Worm (Caenorhabditis elegans) whole organism, L3 larva: ENCODE results near the gene bath-36.

ENCODE experiments used
- R02D3.7 ChIP-seq: fragments of 150-350 bp; optimal IDR thresholded peaks from 2 replicates; lab custom pipeline; 2014; ENCODE audit warnings: missing biosample characterization, missing genetic modification characterization
- ZK546.5 ChIP-seq: sonication (generic microtip); optimal IDR thresholded peaks from 2 replicates; lab custom pipeline; 2017; ENCODE audit warnings: missing biosample characterization, missing genetic modification characterization
- aly-2 ChIP-seq: fragments of 150-350 bp; optimal IDR thresholded peaks from 2 replicates; lab custom pipeline; 2014; ENCODE audit warnings: missing biosample characterization, missing genetic modification characterization
- ama-1 ChIP-seq: fragments of 150-350 bp; optimal IDR thresholded peaks from 2 replicates; lab custom pipeline; 2018
- ceh-16 ChIP-seq: sonication (generic microtip); optimal IDR thresholded peaks from 2 replicates; lab custom pipeline; 2017; ENCODE audit warnings: missing biosample characterization, missing genetic modification characterization
- ceh-82 ChIP-seq: fragments of 150-350 bp; optimal IDR thresholded peaks from 2 replicates; lab custom pipeline; 2014; ENCODE audit warnings: missing biosample characterization, missing genetic modification characterization
- ceh-9 ChIP-seq: sonication (generic microtip); optimal IDR thresholded peaks from 2 replicates; lab custom pipeline; 2018; ENCODE audit warnings: missing biosample characterization, missing genetic modification characterization
- daf-12 ChIP-seq: fragments of 150-350 bp; optimal IDR thresholded peaks from 2 replicates; lab custom pipeline; 2014; ENCODE audit warnings: missing biosample characterization, missing genetic modification reagents, missing genetic modification characterization
- egl-27 ChIP-seq: sonication (generic microtip); optimal IDR thresholded peaks from 4 replicates; lab custom pipeline; 2017; ENCODE audit warnings: missing biosample characterization, missing genetic modification reagents, missing genetic modification characterization
- egl-5 ChIP-seq: fragments of 150-350 bp; optimal IDR thresholded peaks from 2 replicates; lab custom pipeline; 2017; ENCODE audit warnings: missing biosample characterization, missing genetic modification reagents, missing genetic modification characterization, inconsistent platforms
- elt-1 ChIP-seq: fragments of 150-350 bp; optimal IDR thresholded peaks from 2 replicates; lab custom pipeline; 2014; ENCODE audit warnings: missing biosample characterization, missing genetic modification characterization
- elt-2 ChIP-seq: sonication (generic microtip); optimal IDR thresholded peaks from 2 replicates; lab custom pipeline; 2016; ENCODE audit warnings: missing genetic modification reagents, mild to moderate bottlenecking, missing genetic modification characterization, missing compliant biosample characterization
- elt-3 ChIP-seq, 3 experiments: fragments of 150-350 bp in 1 of 3; sonication (generic microtip) in 2 of 3; optimal IDR thresholded peaks; 2 replicates in 2 of 3; 4 replicates in 1 of 3; lab custom pipeline; 2014 to 2017; ENCODE audit warnings: missing biosample characterization in 3 of 3, missing genetic modification characterization in 3 of 3
- eor-1 ChIP-seq, 2 experiments: fragments of 150-350 bp; optimal IDR thresholded peaks; 2 replicates each; lab custom pipeline; 2014 to 2018; ENCODE audit warnings: missing biosample characterization in 2 of 2, missing genetic modification characterization in 2 of 2
- fos-1 ChIP-seq: fragments of 150-350 bp; optimal IDR thresholded peaks from 2 replicates; lab custom pipeline; 2014; ENCODE audit warnings: missing biosample characterization, missing genetic modification characterization
- hmg-11 ChIP-seq: sonication (generic microtip); optimal IDR thresholded peaks from 2 replicates; lab custom pipeline; 2016; ENCODE audit warnings: missing genetic modification characterization, missing compliant biosample characterization
- jun-1 ChIP-seq: fragments of 150-350 bp; optimal IDR thresholded peaks from 2 replicates; lab custom pipeline; 2014; ENCODE audit warnings: missing biosample characterization, missing genetic modification reagents, missing genetic modification characterization
- lin-15B ChIP-seq: fragments of 150-350 bp; optimal IDR thresholded peaks from 2 replicates; lab custom pipeline; 2014; ENCODE audit warnings: missing biosample characterization, missing genetic modification characterization
- lin-39 ChIP-seq: fragments of 150-350 bp; optimal IDR thresholded peaks from 2 replicates; lab custom pipeline; 2018; ENCODE audit warnings: missing biosample characterization, missing genetic modification reagents, missing genetic modification characterization
- lsy-12 ChIP-seq: sonication (generic microtip); optimal IDR thresholded peaks from 2 replicates; lab custom pipeline; 2016; ENCODE audit warnings: mild to moderate bottlenecking, missing genetic modification characterization, missing compliant biosample characterization
- mdl-1 ChIP-seq: fragments of 150-350 bp; optimal IDR thresholded peaks from 2 replicates; lab custom pipeline; 2014; ENCODE audit warnings: missing biosample characterization, missing genetic modification characterization
- mml-1 ChIP-seq: fragments of 150-350 bp; sonication (generic microtip); optimal IDR thresholded peaks from 3 replicates; lab custom pipeline; 2014; ENCODE audit warnings: missing biosample characterization, missing genetic modification characterization
- nfya-1 ChIP-seq: sonication (generic microtip); optimal IDR thresholded peaks from 2 replicates; lab custom pipeline; 2017; ENCODE audit warnings: missing genetic modification characterization, mild to moderate bottlenecking, missing compliant biosample characterization, antibody characterized with exemption, moderate library complexity; ENCODE audit not compliant: insufficient read depth
- nhr-11 ChIP-seq: fragments of 150-350 bp; optimal IDR thresholded peaks from 2 replicates; lab custom pipeline; 2014; ENCODE audit warnings: missing biosample characterization, missing genetic modification characterization
- nhr-12 ChIP-seq: fragments of 150-350 bp; optimal IDR thresholded peaks from 2 replicates; lab custom pipeline; 2014; ENCODE audit warnings: missing biosample characterization, missing genetic modification characterization
- nhr-23 ChIP-seq: fragments of 150-350 bp; optimal IDR thresholded peaks from 2 replicates; lab custom pipeline; 2014; ENCODE audit warnings: missing biosample characterization, missing genetic modification reagents, missing genetic modification characterization
- nhr-25 ChIP-seq: sonication (generic microtip); optimal IDR thresholded peaks from 2 replicates; lab custom pipeline; 2017; ENCODE audit warnings: missing biosample characterization, missing genetic modification characterization
- nhr-28 ChIP-seq: fragments of 150-350 bp; optimal IDR thresholded peaks from 2 replicates; lab custom pipeline; 2014; ENCODE audit warnings: missing biosample characterization, missing genetic modification characterization
- nhr-43 ChIP-seq: sonication (generic microtip); optimal IDR thresholded peaks from 2 replicates; lab custom pipeline; 2016; ENCODE audit warnings: mild to moderate bottlenecking, missing genetic modification characterization, missing compliant biosample characterization; ENCODE audit not compliant: poor library complexity, severe bottlenecking
- nhr-67 ChIP-seq: fragments of 150-350 bp; optimal IDR thresholded peaks from 2 replicates; lab custom pipeline; 2014; ENCODE audit warnings: missing biosample characterization, missing genetic modification characterization
- nhr-76 ChIP-seq: fragments of 150-350 bp; sonication (generic microtip); optimal IDR thresholded peaks from 5 replicates; lab custom pipeline; 2014; ENCODE audit warnings: missing biosample characterization, missing genetic modification characterization
- nhr-77 ChIP-seq: fragments of 150-350 bp; optimal IDR thresholded peaks from 2 replicates; lab custom pipeline; 2014; ENCODE audit warnings: missing biosample characterization, missing genetic modification characterization
- pha-4 ChIP-seq: fragments of 150-350 bp; optimal IDR thresholded peaks from 2 replicates; lab custom pipeline; 2014; ENCODE audit warnings: missing biosample characterization, missing genetic modification reagents, missing genetic modification characterization
- pqm-1 ChIP-seq: fragments of 150-350 bp; optimal IDR thresholded peaks from 2 replicates; lab custom pipeline; 2017; ENCODE audit warnings: missing biosample characterization, missing genetic modification characterization, inconsistent platforms
- sea-2 ChIP-seq: fragments of 150-350 bp; sonication (generic microtip); optimal IDR thresholded peaks from 4 replicates; lab custom pipeline; 2014; ENCODE audit warnings: missing biosample characterization, missing genetic modification reagents, missing genetic modification characterization
- skn-1 ChIP-seq: fragments of 150-350 bp; optimal IDR thresholded peaks from 2 replicates; lab custom pipeline; 2014; ENCODE audit warnings: missing biosample characterization, missing genetic modification characterization
- snpc-4 ChIP-seq: fragments of 150-350 bp; optimal IDR thresholded peaks from 2 replicates; lab custom pipeline; 2014; ENCODE audit warnings: missing biosample characterization, missing genetic modification characterization
- tbx-2 ChIP-seq: sonication (generic microtip); optimal IDR thresholded peaks from 2 replicates; lab custom pipeline; 2016; ENCODE audit warnings: mild to moderate bottlenecking, missing genetic modification characterization, missing compliant biosample characterization
- unc-39 ChIP-seq: sonication (generic microtip); optimal IDR thresholded peaks from 4 replicates; lab custom pipeline; 2017; ENCODE audit warnings: missing biosample characterization, missing genetic modification characterization
- unc-62 ChIP-seq: fragments of 150-350 bp; sonication (generic microtip); optimal IDR thresholded peaks from 4 replicates; lab custom pipeline; 2014; ENCODE audit warnings: missing biosample characterization, missing genetic modification reagents, missing genetic modification characterization
- zag-1 ChIP-seq: fragments of 150-350 bp; optimal IDR thresholded peaks from 2 replicates; lab custom pipeline; 2014; ENCODE audit warnings: missing biosample characterization, missing genetic modification characterization
- ztf-11 ChIP-seq: fragments of 150-350 bp; optimal IDR thresholded peaks from 2 replicates; lab custom pipeline; 2014; ENCODE audit warnings: missing biosample characterization, missing genetic modification characterization
- ztf-4 ChIP-seq: fragments of 150-350 bp; optimal IDR thresholded peaks from 2 replicates; lab custom pipeline; 2014; ENCODE audit warnings: missing biosample characterization, missing genetic modification characterization

The bath-36 gene

DNA sequence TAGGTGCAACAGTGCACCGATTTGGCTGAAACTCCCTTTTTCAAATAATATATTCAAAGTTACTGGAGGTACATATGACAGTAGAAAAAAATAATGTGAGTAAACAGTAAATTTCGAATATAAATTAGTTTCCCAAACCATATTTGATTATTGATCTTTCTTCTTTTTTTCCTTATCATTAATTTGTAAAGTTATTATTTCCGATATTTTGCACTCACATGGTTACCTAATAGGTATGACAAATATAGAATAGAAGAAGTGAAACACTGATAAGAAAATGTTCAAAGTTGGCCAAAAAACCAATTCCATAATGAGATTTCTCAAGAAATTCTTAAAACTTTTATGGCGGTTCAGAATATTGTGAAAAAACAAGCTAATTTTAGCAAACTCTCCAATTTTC is 47.9 kb upstream of the bath-36 start:
- TF ChIP-seq nfya-1 (tag; lab: Kevin White, UChicago) (no peak), nhr-23 (tag; lab: Kevin White, UChicago) (no peak), nhr-77 (no peak), lin-39 (tag; lab: Kevin White, UChicago) (no peak), egl-5 (tag; lab: Kevin White, UChicago) (no peak), pha-4 (tag; lab: Kevin White, UChicago) (peak; percentile 60), nhr-28 (no peak), tbx-2 (no peak), ztf-11 (no peak), aly-2 (tag; lab: Kevin White, UChicago) (no peak), ceh-16 (tag; lab: Kevin White, UChicago) (no peak), pqm-1 (tag; lab: Kevin White, UChicago) (peak; percentile 53), elt-2 (tag; lab: Kevin White, UChicago) (peak; percentile 53), skn-1 (tag; lab: Kevin White, UChicago) (no peak), fos-1 (tag; lab: Kevin White, UChicago) (no peak), eor-1 (tag; optimal IDR thresholded peaks at IDR 0.05; lab: Kevin White, UChicago) (no peak), nhr-25 (tag; lab: Kevin White, UChicago) (no peak), nhr-11 (tag; lab: Kevin White, UChicago) (no peak)

DNA sequence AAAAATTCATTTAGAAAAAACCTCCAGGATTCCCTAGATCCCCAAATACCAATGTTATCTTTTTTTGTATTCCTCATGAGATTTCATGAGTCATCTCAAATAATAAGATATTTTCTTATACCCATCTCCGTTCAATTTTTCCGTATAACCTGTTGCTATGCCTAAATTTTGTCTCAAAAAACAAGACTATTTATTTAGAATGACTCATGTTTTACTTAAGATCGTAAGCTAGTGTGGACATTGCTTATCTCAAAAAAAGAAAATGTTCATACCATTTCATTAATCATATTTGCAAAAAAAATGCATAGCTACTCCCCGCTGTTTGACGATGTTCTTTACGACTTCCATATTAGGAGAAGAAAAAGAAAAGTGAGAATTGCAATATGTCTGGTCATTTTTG is 47.4 kb upstream of the bath-36 start, which contains the start of gene K08F9.3:
TSS of gene K08F9.3 (plus strand) at position 301 of the 400 bp plus-strand sequence.
- TF ChIP-seq lin-39 (tag; lab: Kevin White, UChicago) (no peak), nhr-28 (no peak), lsy-12 (tag; lab: Kevin White, UChicago) (no peak), elt-3 (tag; optimal IDR thresholded peaks at IDR 0.05; lab: Kevin White, UChicago) (no peak), elt-2 (tag; lab: Kevin White, UChicago) (no peak), nfya-1 (tag; lab: Kevin White, UChicago) (no peak), egl-27 (tag; lab: Kevin White, UChicago) (no peak), ceh-9 (tag; lab: Kevin White, UChicago) (no peak), nhr-77 (no peak), jun-1 (tag; lab: Kevin White, UChicago) (no peak), elt-1 (tag; lab: Kevin White, UChicago) (no peak), ZK546.5 (tag; lab: Kevin White, UChicago) (no peak), snpc-4 (tag; lab: Kevin White, UChicago) (no peak), ceh-82 (tag; lab: Kevin White, UChicago) (no peak), nhr-11 (tag; lab: Kevin White, UChicago) (no peak), egl-5 (tag; lab: Kevin White, UChicago) (no peak), zag-1 (tag; lab: Kevin White, UChicago) (no peak), fos-1 (tag; lab: Kevin White, UChicago) (no peak), R02D3.7 (no peak), pqm-1 (tag; lab: Kevin White, UChicago) (no peak)

DNA sequence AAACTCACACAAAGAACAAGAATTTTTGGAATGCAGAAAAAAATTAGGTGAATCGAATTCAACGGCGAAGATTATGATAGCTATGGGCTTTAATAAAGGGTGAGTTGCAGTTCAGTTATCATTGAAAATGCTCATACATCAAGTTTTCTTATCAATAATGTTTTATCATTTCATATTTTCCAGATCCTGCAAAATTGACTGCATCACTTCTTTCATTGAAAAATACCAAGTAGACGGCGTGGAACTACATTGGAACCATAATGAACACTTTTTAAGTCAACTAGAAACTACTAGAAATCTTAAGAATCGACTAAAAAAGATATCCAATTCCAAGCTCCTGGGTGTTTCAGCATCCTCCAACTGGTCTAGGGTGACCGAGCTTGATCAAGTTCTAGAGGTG is 44.4 kb upstream of the bath-36 start, which contains the start of gene K08F9.1:
TSS of gene K08F9.1 (minus strand) at position 101 of the 400 bp plus-strand sequence.
- no peak for TF ChIP-seq ceh-82 (tag; lab: Kevin White, UChicago)
- TF ChIP-seq skn-1 (tag; lab: Kevin White, UChicago), result no peak
- no peak for TF ChIP-seq nhr-12 (tag; lab: Kevin White, UChicago)
- no peak for TF ChIP-seq lsy-12 (tag; lab: Kevin White, UChicago)
- no peak for TF ChIP-seq mdl-1 (tag; lab: Kevin White, UChicago)
- no peak for TF ChIP-seq nhr-25 (tag; lab: Kevin White, UChicago)
- no peak for TF ChIP-seq ama-1
- TF ChIP-seq lin-15B (tag; lab: Kevin White, UChicago), result no peak
- TF ChIP-seq, all 47 proteins: peak for 0

DNA sequence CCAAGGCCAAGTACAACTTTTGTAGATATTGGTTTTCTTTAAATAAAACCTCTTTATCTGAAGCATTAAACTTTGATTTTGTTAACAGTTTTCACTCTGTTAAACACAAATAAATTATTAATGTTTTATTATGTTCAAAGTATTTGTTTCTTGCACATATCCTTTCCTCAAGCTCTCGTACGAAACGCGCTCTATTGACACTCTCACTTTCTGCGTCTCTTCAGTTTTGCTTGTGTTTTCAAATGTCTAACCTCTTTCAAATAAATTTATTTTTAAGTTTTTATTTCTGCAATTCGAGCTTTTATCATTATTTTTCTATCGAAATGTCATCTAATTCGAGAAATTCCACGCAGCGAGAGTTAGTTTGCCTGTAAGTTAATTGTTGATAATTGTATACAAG is 43.9 kb upstream of the bath-36 start, which contains the start of gene K08F9.4:
TSS of gene K08F9.4 (plus strand) at position 222 of the 400 bp plus-strand sequence.
- TF ChIP-seq daf-12 (tag; lab: Kevin White, UChicago) (no peak), elt-2 (tag; lab: Kevin White, UChicago) (peak; percentile 7), fos-1 (tag; lab: Kevin White, UChicago) (no peak), ZK546.5 (tag; lab: Kevin White, UChicago) (no peak), ceh-82 (tag; lab: Kevin White, UChicago) (no peak), lin-15B (tag; lab: Kevin White, UChicago) (peak; percentile 87), nhr-77 (no peak), nfya-1 (tag; lab: Kevin White, UChicago) (peak; percentile 71), unc-39 (tag; lab: Kevin White, UChicago) (no peak), nhr-23 (tag; lab: Kevin White, UChicago) (peak; percentile 92), skn-1 (tag; lab: Kevin White, UChicago) (no peak), nhr-43 (tag; lab: Kevin White, UChicago) (peak; percentile 52), hmg-11 (tag; lab: Kevin White, UChicago) (peak; percentile 32), lin-39 (tag; lab: Kevin White, UChicago) (no peak), pha-4 (tag; lab: Kevin White, UChicago) (peak; percentile 93), zag-1 (tag; lab: Kevin White, UChicago) (no peak), aly-2 (tag; lab: Kevin White, UChicago) (no peak), snpc-4 (tag; lab: Kevin White, UChicago) (peak; percentile 71), nhr-12 (tag; lab: Kevin White, UChicago) (no peak), jun-1 (tag; lab: Kevin White, UChicago) (no peak), sea-2 (GFP tag; lab: Kevin White, UChicago) (no peak), ztf-4 (tag; lab: Kevin White, UChicago) (no peak), nhr-67 (tag; lab: Kevin White, UChicago) (no peak), elt-1 (tag; lab: Kevin White, UChicago) (no peak), mml-1 (no peak), unc-62 (no peak), R02D3.7 (no peak), elt-3 (tag; optimal IDR thresholded peaks at IDR 0.05; lab: Kevin White, UChicago) (no peak), nhr-76 (tag; lab: Kevin White, UChicago) (no peak), lsy-12 (tag; lab: Kevin White, UChicago) (no peak)
